Worm (Caenorhabditis elegans) whole organism, early embryonic: ENCODE measurements around the gene Y73F8A.22.

Source experiments
- B0310.2 ChIP-seq: sonication (generic microtip); optimal IDR thresholded peaks from 2 replicates; lab custom pipeline; 2016; ENCODE audit warnings: mild to moderate bottlenecking, missing genetic modification characterization, missing compliant biosample characterization
- F13C5.2 ChIP-seq: sonication (generic microtip); optimal IDR thresholded peaks from 2 replicates; lab custom pipeline; 2017; ENCODE audit warnings: mild to moderate bottlenecking, missing genetic modification characterization, inconsistent platforms, missing compliant biosample characterization
- ets-7 ChIP-seq: sonication (generic microtip); optimal IDR thresholded peaks from 2 replicates; lab custom pipeline; 2016; ENCODE audit warnings: missing genotype, missing genetic modification characterization, missing compliant biosample characterization
- pes-1 ChIP-seq: fragments of 200-800 bp; sonication (Bioruptor generic); IDR thresholded peaks from 2 replicates; pipeline ENCODE4 v1.3.6; 2022; ENCODE audit warnings: missing genetic modification reagents, missing genetic modification characterization, missing compliant biosample characterization
- scrt-1 ChIP-seq: fragments of 200-800 bp; sonication (Bioruptor generic); IDR thresholded peaks from 2 replicates; pipeline ENCODE4 v1.3.6; 2022; ENCODE audit warnings: missing genetic modification characterization, missing compliant biosample characterization
- tbx-11 ChIP-seq: fragments of 200-800 bp; sonication (Bioruptor generic); IDR thresholded peaks from 2 replicates; pipeline ENCODE4 v1.3.6; 2022; ENCODE audit warnings: missing genetic modification characterization, missing compliant biosample characterization

The Y73F8A.22 gene

DNA sequence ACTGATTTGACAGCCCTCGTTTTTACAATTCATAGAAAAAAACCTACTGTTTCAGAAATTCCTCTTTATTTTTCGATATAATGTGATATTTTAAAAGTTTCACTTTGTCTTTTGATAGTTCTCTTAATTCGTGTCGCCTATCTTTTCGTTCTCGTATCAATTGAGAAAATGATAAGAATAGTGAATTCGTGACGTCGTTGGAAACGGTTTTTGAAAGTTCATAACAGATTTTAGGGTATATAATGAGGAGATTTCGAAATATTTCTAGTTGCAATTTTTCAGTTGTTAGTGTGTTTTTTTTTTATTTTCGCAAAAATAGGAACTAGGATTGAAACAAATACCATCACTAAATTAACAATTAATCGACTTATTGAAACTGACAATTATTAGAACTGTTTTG, 49.7 kb downstream of the Y73F8A.22 start:
- TF ChIP-seq B0310.2 (tag; lab: Kevin White, UChicago) (no peak), F13C5.2 (no peak), ets-7 (tag; lab: Kevin White, UChicago) (no peak)

DNA sequence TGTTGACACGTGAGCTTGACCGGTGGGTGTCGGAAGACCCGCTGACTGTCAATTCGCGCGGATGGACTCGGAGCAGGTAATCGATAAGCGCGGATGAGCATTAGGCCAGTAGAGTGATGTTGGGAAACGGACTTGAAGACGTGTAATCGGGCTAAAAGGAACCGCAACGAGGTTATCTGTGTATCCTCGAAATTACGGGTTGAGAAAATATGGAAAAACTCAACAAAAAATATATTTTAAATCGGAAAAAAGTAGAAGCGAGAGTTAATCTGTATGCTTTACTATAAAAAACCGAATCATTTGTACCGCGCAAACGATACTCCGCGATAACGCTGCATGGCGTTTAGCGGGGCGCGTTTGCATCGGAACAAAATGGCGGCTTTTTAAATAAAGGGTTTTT, 50.3 kb downstream of the Y73F8A.22 start, which contains the start of gene Y73F8A.1159:
Y73F8A.1159 (minus strand) TSS at position 101 of the 400 bp plus-strand sequence.
- no peak for TF ChIP-seq tbx-11 (GFP tag; lab: Robert Waterston, UW)
- no peak for TF ChIP-seq scrt-1 (GFP tag; lab: Robert Waterston, UW)
- TF ChIP-seq pes-1 (GFP tag; lab: Robert Waterston, UW) = no peak
- no peak for TF ChIP-seq ets-7 (tag; lab: Kevin White, UChicago)
